Worm (Caenorhabditis elegans): ENCODE results near the gene C06E7.4.

ce11 chrIV:5891265-5891664 is 31.5 kb upstream of the C06E7.4 start, which contains the start of gene H04M03.3:
- TF ChIP-seq isw-1 (GFP tag; IDR thresholded peaks at IDR 0.05): no peak
- no peak for TF ChIP-seq skn-1 (tag; optimal IDR thresholded peaks at IDR 0.05)
- no peak for TF ChIP-seq egl-27 (tag; optimal IDR thresholded peaks at IDR 0.05)
- no peak for TF ChIP-seq ceh-82 (tag; optimal IDR thresholded peaks at IDR 0.05)
- TF ChIP-seq ceh-63 (GFP tag; optimal IDR thresholded peaks at IDR 0.05): no peak
- no peak for TF ChIP-seq irx-1 (tag; optimal IDR thresholded peaks at IDR 0.05)
- no peak for TF ChIP-seq hlh-17 (GFP tag; optimal IDR thresholded peaks at IDR 0.05; ENCODE audit: borderline replicate concordance)
- TF ChIP-seq aly-2 (tag; optimal IDR thresholded peaks at IDR 0.05): no peak

Measured in whole organism, L1 larva.